Fruit fly (Drosophila melanogaster) whole organism, embryonic: ENCODE data around the gene CG13471.

Source experiments
- Abd-B ChIP-seq: fragments of 200-800 bp; sonication (Bioruptor generic); optimal IDR thresholded peaks from 2 replicates; lab custom pipeline; 2018; ENCODE audit warnings: missing biosample characterization, mild to moderate bottlenecking, missing genetic modification characterization, moderate library complexity
- Asciz ChIP-seq: fragments of 200-800 bp; sonication (Bioruptor generic); optimal IDR thresholded peaks from 2 replicates; lab custom pipeline; 2017; ENCODE audit warnings: missing biosample characterization, mild to moderate bottlenecking, missing genetic modification characterization, missing genetic modification reagents
- Bdp1 ChIP-seq: fragments of 200-800 bp; sonication (Bioruptor generic); optimal IDR thresholded peaks from 3 replicates; lab custom pipeline; 2016; ENCODE audit warnings: missing biosample characterization, missing genetic modification characterization
- CG10543 ChIP-seq: fragments of 200-800 bp; sonication (Bioruptor generic); optimal IDR thresholded peaks from 3 replicates; lab custom pipeline; 2017; ENCODE audit warnings: missing biosample characterization, mild to moderate bottlenecking, missing genetic modification characterization, moderate library complexity
- CG11093 ChIP-seq: fragments of 200-800 bp; sonication (Bioruptor generic); IDR thresholded peaks from 3 replicates; pipeline ENCODE4 v1.3.6; 2022; ENCODE audit warnings: missing biosample characterization, missing genetic modification characterization
- CG11504 ChIP-seq: fragments of 200-800 bp; sonication (Bioruptor generic); optimal IDR thresholded peaks from 3 replicates; lab custom pipeline; 2019; ENCODE audit warnings: missing biosample characterization, mild to moderate bottlenecking, missing genetic modification characterization, moderate library complexity
- CG11560 ChIP-seq: fragments of 200-800 bp; sonication (Bioruptor generic); IDR thresholded peaks from 3 replicates; pipeline ENCODE4 v1.3.6; 2022; ENCODE audit warnings: missing biosample characterization, missing genetic modification characterization
- CG12942 ChIP-seq: fragments of 200-800 bp; sonication (Bioruptor generic); optimal IDR thresholded peaks from 3 replicates; lab custom pipeline; 2016; ENCODE audit warnings: missing biosample characterization, missing genetic modification characterization
- CG14710 ChIP-seq: fragments of 200-800 bp; sonication (Bioruptor generic); optimal IDR thresholded peaks from 3 replicates; lab custom pipeline; 2019; ENCODE audit warnings: missing biosample characterization, mild to moderate bottlenecking, missing genetic modification characterization, moderate library complexity
- CG15011 ChIP-seq: fragments of 200-800 bp; sonication (Bioruptor generic); optimal IDR thresholded peaks from 3 replicates; lab custom pipeline; 2018; ENCODE audit warnings: missing biosample characterization, mild to moderate bottlenecking, missing genetic modification characterization
- CG15514 ChIP-seq: fragments of 200-800 bp; sonication (Bioruptor generic); optimal IDR thresholded peaks from 3 replicates; lab custom pipeline; 2017; ENCODE audit warnings: missing biosample characterization, missing genetic modification characterization, mild to moderate bottlenecking, moderate library complexity, missing genetic modification reagents
- CG17829 ChIP-seq: fragments of 200-800 bp; optimal IDR thresholded peaks from 2 replicates; lab custom pipeline; 2019; ENCODE audit warnings: missing biosample characterization, mild to moderate bottlenecking, missing genetic modification characterization, moderate library complexity
- CG18262 ChIP-seq: fragments of 200-800 bp; optimal IDR thresholded peaks from 3 replicates; lab custom pipeline; 2019; ENCODE audit warnings: missing biosample characterization, mild to moderate bottlenecking, missing genetic modification characterization, moderate library complexity
- CG2678 ChIP-seq: fragments of 200-800 bp; sonication (Bioruptor generic); optimal IDR thresholded peaks from 3 replicates; lab custom pipeline; 2019; ENCODE audit warnings: missing biosample characterization, mild to moderate bottlenecking, missing genetic modification characterization, moderate library complexity
- CG32767 ChIP-seq: fragments of 200-800 bp; sonication (Bioruptor generic); IDR thresholded peaks from 2 replicates; pipeline ENCODE4 v1.3.6; 2022; ENCODE audit warnings: missing biosample characterization, missing genetic modification characterization
- CG33557 ChIP-seq: fragments of 200-800 bp; sonication (Bioruptor generic); optimal IDR thresholded peaks from 2 replicates; lab custom pipeline; 2019; ENCODE audit warnings: missing biosample characterization, mild to moderate bottlenecking, missing genetic modification characterization, moderate library complexity
- CG34376 ChIP-seq: fragments of 200-800 bp; sonication (Bioruptor generic); optimal IDR thresholded peaks from 2 replicates; lab custom pipeline; 2018; ENCODE audit warnings: missing biosample characterization, mild to moderate bottlenecking, missing genetic modification characterization
- CG4707 ChIP-seq: fragments of 200-800 bp; sonication (Bioruptor generic); optimal IDR thresholded peaks from 2 replicates; lab custom pipeline; 2018; ENCODE audit warnings: missing biosample characterization, mild to moderate bottlenecking, missing genetic modification characterization, moderate library complexity
- CG5953 ChIP-seq: fragments of 200-800 bp; sonication (Bioruptor generic); IDR thresholded peaks from 2 replicates; pipeline ENCODE4 v1.3.6; 2022; ENCODE audit warnings: missing biosample characterization, missing genetic modification characterization
- CG6854 ChIP-seq: fragments of 200-800 bp; sonication (Bioruptor generic); optimal IDR thresholded peaks from 3 replicates; lab custom pipeline; 2017; ENCODE audit warnings: missing biosample characterization, mild to moderate bottlenecking, missing genetic modification characterization
- CG7786 ChIP-seq: fragments of 200-800 bp; sonication (Bioruptor generic); optimal IDR thresholded peaks from 2 replicates; lab custom pipeline; 2016; ENCODE audit warnings: missing biosample characterization, missing genetic modification characterization
- CG7963 ChIP-seq: fragments of 200-800 bp; sonication (Bioruptor generic); IDR thresholded peaks from 3 replicates; pipeline ENCODE4 v1.3.6; 2022; ENCODE audit warnings: missing biosample characterization, missing genetic modification characterization; ENCODE audit not compliant: partially characterized antibody
- CG9932 ChIP-seq: fragments of 200-800 bp; sonication (Bioruptor generic); IDR thresholded peaks from 2 replicates; pipeline ENCODE4 v1.3.6; 2022; ENCODE audit warnings: missing biosample characterization, missing genetic modification characterization
- CTCF ChIP-seq: fragments of 200-800 bp; sonication (Bioruptor generic); optimal IDR thresholded peaks from 2 replicates; lab custom pipeline; 2017; ENCODE audit warnings: missing biosample characterization, mild to moderate bottlenecking, missing genetic modification characterization, moderate library complexity
- Camta ChIP-seq: fragments of 200-800 bp; sonication (Bioruptor generic); optimal IDR thresholded peaks from 2 replicates; lab custom pipeline; 2016; ENCODE audit warnings: missing biosample characterization, missing genetic modification characterization
- CrebB ChIP-seq: fragments of 200-800 bp; sonication (Bioruptor generic); optimal IDR thresholded peaks from 3 replicates; lab custom pipeline; 2018; ENCODE audit warnings: missing biosample characterization, mild to moderate bottlenecking, missing genetic modification characterization
- Eip74EF ChIP-seq, 2 experiments: fragments of 200-800 bp in 1 of 2; fragments of >200 bp in 1 of 2; sonication (Bioruptor generic) in 1 of 2; optimal IDR thresholded peaks; 2 replicates each; lab custom pipeline; 2017 to 2019; ENCODE audit warnings: missing biosample characterization in 2 of 2, missing genetic modification characterization in 2 of 2, mild to moderate bottlenecking in 1 of 2, moderate library complexity in 1 of 2
- Ets97D ChIP-seq: fragments of 200-800 bp; sonication (Bioruptor generic); optimal IDR thresholded peaks from 3 replicates; lab custom pipeline; 2016; ENCODE audit warnings: missing biosample characterization, missing genetic modification characterization
- GATAe ChIP-seq: fragments of 200-800 bp; sonication (Bioruptor generic); conservative IDR thresholded peaks from 2 replicates; pipeline ENCODE4 v1.3.6; 2022; ENCODE audit warnings: missing biosample characterization, missing genetic modification characterization
- HHEX ChIP-seq: fragments of 200-800 bp; sonication (Bioruptor generic); optimal IDR thresholded peaks from 3 replicates; lab custom pipeline; 2017; ENCODE audit warnings: missing biosample characterization, mild to moderate bottlenecking, missing genetic modification characterization, missing genetic modification reagents
- Neu2 ChIP-seq: fragments of 200-800 bp; sonication (Bioruptor generic); optimal IDR thresholded peaks from 3 replicates; lab custom pipeline; 2016; ENCODE audit warnings: missing biosample characterization, missing genetic modification characterization, borderline replicate concordance
- Nf-YC ChIP-seq: fragments of 200-800 bp; optimal IDR thresholded peaks from 3 replicates; lab custom pipeline; 2019; ENCODE audit warnings: missing biosample characterization, mild to moderate bottlenecking, missing genetic modification characterization, moderate library complexity
- Ravus ChIP-seq: fragments of 200-800 bp; sonication (Bioruptor generic); IDR thresholded peaks from 2 replicates; pipeline ENCODE4 v1.3.6; 2022; ENCODE audit warnings: missing biosample characterization, missing genetic modification characterization
- Side ChIP-seq: fragments of 200-800 bp; sonication (Bioruptor generic); optimal IDR thresholded peaks from 2 replicates; lab custom pipeline; 2016; ENCODE audit warnings: missing biosample characterization, missing genetic modification characterization
- Ssrp ChIP-seq: fragments of 200-800 bp; sonication (Bioruptor generic); optimal IDR thresholded peaks from 2 replicates; lab custom pipeline; 2018; ENCODE audit warnings: missing biosample characterization, mild to moderate bottlenecking, missing genetic modification characterization, moderate library complexity
- bigmax ChIP-seq: fragments of 200-800 bp; sonication (Bioruptor generic); optimal IDR thresholded peaks from 2 replicates; lab custom pipeline; 2018; ENCODE audit warnings: missing biosample characterization, mild to moderate bottlenecking, missing genetic modification characterization
- bowl ChIP-seq: fragments of 200-800 bp; sonication (Bioruptor generic); IDR thresholded peaks from 2 replicates; pipeline ENCODE4 v1.3.6; 2022; ENCODE audit warnings: missing biosample characterization, missing genetic modification characterization
- bsh ChIP-seq, 2 experiments: fragments of 200-800 bp; sonication (Bioruptor generic); optimal IDR thresholded peaks; 2 replicates each; lab custom pipeline; 2017 to 2018; ENCODE audit warnings: mild to moderate bottlenecking in 2 of 2, missing biosample characterization in 2 of 2, missing genetic modification characterization in 2 of 2, moderate library complexity in 1 of 2
- fd96Cb ChIP-seq: fragments of 200-800 bp; sonication (Bioruptor generic); optimal IDR thresholded peaks from 2 replicates; lab custom pipeline; 2018; ENCODE audit warnings: missing biosample characterization, mild to moderate bottlenecking, missing genetic modification characterization, moderate library complexity
- gro ChIP-seq: fragments of 200-800 bp; sonication (Bioruptor generic); optimal IDR thresholded peaks from 2 replicates; lab custom pipeline; 2016; ENCODE audit warnings: missing biosample characterization, missing genetic modification characterization
- hkb ChIP-seq, 2 experiments: fragments of 200-800 bp in 1 of 2; fragments of >200 bp in 1 of 2; sonication (Bioruptor generic) in 1 of 2; IDR thresholded peaks in 1 of 2; optimal IDR thresholded peaks in 1 of 2; 2 replicates each; pipeline versions ENCODE4 v1.3.6 to Lab custom; 2017 to 2022; ENCODE audit warnings: missing biosample characterization in 1 of 2, missing genetic modification characterization in 1 of 2
- kay ChIP-seq: fragments of 200-800 bp; sonication (Bioruptor generic); optimal IDR thresholded peaks from 2 replicates; lab custom pipeline; 2016; ENCODE audit warnings: missing biosample characterization, missing genetic modification characterization
- lola ChIP-seq, 3 experiments: fragments of >200 bp in 2 of 3; fragments of 200-800 bp in 1 of 3; sonication (Bioruptor generic) in 1 of 3; optimal IDR thresholded peaks; 2 replicates each; lab custom pipeline; 2017 to 2019; ENCODE audit warnings: missing biosample characterization in 3 of 3, missing genetic modification characterization in 3 of 3, mild to moderate bottlenecking in 1 of 3, moderate library complexity in 1 of 3
- pb ChIP-seq: fragments of 200-800 bp; sonication (Bioruptor generic); optimal IDR thresholded peaks from 3 replicates; lab custom pipeline; 2016; ENCODE audit warnings: missing biosample characterization, missing genetic modification characterization
- repo ChIP-seq: fragments of 200-800 bp; sonication (Bioruptor generic); optimal IDR thresholded peaks from 2 replicates; lab custom pipeline; 2016; ENCODE audit warnings: missing biosample characterization, missing genetic modification characterization
- slbo ChIP-seq: fragments of 200-800 bp; sonication (Bioruptor generic); IDR thresholded peaks from 2 replicates; pipeline ENCODE4 v1.3.6; 2022; ENCODE audit warnings: missing biosample characterization, missing genetic modification characterization
- sug ChIP-seq: fragments of 200-800 bp; optimal IDR thresholded peaks from 2 replicates; lab custom pipeline; 2019; ENCODE audit warnings: missing biosample characterization, mild to moderate bottlenecking, missing genetic modification characterization, moderate library complexity
- tx ChIP-seq: fragments of 200-800 bp; sonication (Bioruptor generic); optimal IDR thresholded peaks from 2 replicates; lab custom pipeline; 2016; ENCODE audit warnings: missing biosample characterization, missing genetic modification characterization

CG13471 gene

dm6 chr3L:14755951-14756723 lies 22.8 kb upstream of the CG13471 start (continued):
- peak; percentile 89 for TF ChIP-seq Abd-B (GFP tag; lab: Kevin White, UChicago)
- TF ChIP-seq CG14710 = peak; percentile 70
- peak; percentile 81 for TF ChIP-seq CG17829 (tag; lab: Kevin White, UChicago)
- TF ChIP-seq CG7786 (GFP tag; lab: Kevin White, UChicago) = peak; percentile 70
- TF ChIP-seq CG32767 (GFP tag; lab: Robert Waterston, UW) = peak; percentile 71; the same call in 1 of the 2 replicates
- peak in 1 of 3 experiments; percentile 72 for TF ChIP-seq lola (GFP tag; optimal IDR thresholded peaks at IDR 0.05; lab: Kevin White, UChicago)
- peak; percentile 92 for TF ChIP-seq slbo (GFP tag; lab: Robert Waterston, UW)
- peak; percentile 65 for TF ChIP-seq CG15514 (GFP tag; lab: Kevin White, UChicago)
- TF ChIP-seq Neu2 (GFP tag; lab: Kevin White, UChicago) = no peak
- peak; percentile 71 for TF ChIP-seq Camta
- peak; percentile 88 for TF ChIP-seq fd96Cb (tag; lab: Kevin White, UChicago)
- peak; percentile 85 for TF ChIP-seq CG11093 (GFP tag; lab: Robert Waterston, UW)
- peak in 1 of 2 experiments; percentile 81 for TF ChIP-seq Eip74EF (GFP tag; optimal IDR thresholded peaks at IDR 0.05; lab: Kevin White, UChicago)
- peak; percentile 69 for TF ChIP-seq tx
- TF ChIP-seq CG2678 (tag; lab: Kevin White, UChicago) = peak; percentile 95
- peak; percentile 67 for TF ChIP-seq Side (GFP tag; lab: Kevin White, UChicago)
- peak; percentile 22 for TF ChIP-seq Ets97D
- peak; percentile 62 for TF ChIP-seq sug (tag; lab: Kevin White, UChicago)
- TF ChIP-seq CG10543 (GFP tag; lab: Kevin White, UChicago) = peak; percentile 77
- TF ChIP-seq CG5953 (GFP tag; lab: Robert Waterston, UW) = peak; percentile 64; the same call in 1 of the 2 replicates
- peak; percentile 53 for TF ChIP-seq gro (GFP tag; lab: Kevin White, UChicago)
- peak; percentile 60 for TF ChIP-seq CG33557 (GFP tag; lab: Kevin White, UChicago)
- TF ChIP-seq CG34376 (GFP tag; lab: Kevin White, UChicago) = peak; percentile 15
- TF ChIP-seq CG9932 = peak; percentile 86
- peak; percentile 66 for TF ChIP-seq kay (GFP tag; lab: Kevin White, UChicago)
- TF ChIP-seq Nf-YC (tag; lab: Kevin White, UChicago) = peak; percentile 82
- TF ChIP-seq bigmax (GFP tag; lab: Kevin White, UChicago) = no peak
- TF ChIP-seq CG11504 (tag; lab: Kevin White, UChicago) = peak; percentile 94
- TF ChIP-seq CG15011 (GFP tag; lab: Kevin White, UChicago) = peak; percentile 86
- peak; percentile 30 for TF ChIP-seq Ravus (GFP tag; lab: Robert Waterston, UW)
- peak; percentile 63 for TF ChIP-seq CG12942
- peak; percentile 85 for TF ChIP-seq Asciz (GFP tag; lab: Kevin White, UChicago)
- peak; percentile 87 for TF ChIP-seq CG18262 (tag; lab: Kevin White, UChicago)
- peak; percentile 85 for TF ChIP-seq HHEX (GFP tag; lab: Kevin White, UChicago)
- no peak for TF ChIP-seq CrebB (tag; lab: Kevin White, UChicago)
- no peak for TF ChIP-seq pb (GFP tag; lab: Kevin White, UChicago)
- TF ChIP-seq hkb (optimal IDR thresholded peaks at IDR 0.05; lab: Kevin White, UChicago) = no peak
- peak; percentile 77 for TF ChIP-seq hkb (GFP tag; IDR thresholded peaks at IDR 0.05; lab: Robert Waterston, UW)
- TF ChIP-seq CG6854 (GFP tag; lab: Kevin White, UChicago) = peak; percentile 81
- peak; percentile 48 for TF ChIP-seq CG4707 (GFP tag; lab: Kevin White, UChicago)
- TF ChIP-seq Ssrp (tag; lab: Kevin White, UChicago) = peak; percentile 89
- peak; percentile 49 to 74 for TF ChIP-seq bsh (GFP tag; optimal IDR thresholded peaks at IDR 0.05; lab: Kevin White, UChicago)
- TF ChIP-seq GATAe (GFP tag; lab: Robert Waterston, UW) = no peak
- TF ChIP-seq Bdp1 = peak; percentile 63
- TF ChIP-seq CG11560 (tag; lab: Robert Waterston, UW) = peak; percentile 63; the same call in 2 of the 3 replicates
- TF ChIP-seq bowl = no peak
- peak; percentile 20 for TF ChIP-seq repo (GFP tag; lab: Kevin White, UChicago)
- TF ChIP-seq CTCF (GFP tag; lab: Kevin White, UChicago) = peak; percentile 43
- no peak for TF ChIP-seq CG7963
